Worm (Caenorhabditis elegans) whole organism, late embryonic: ENCODE data around the gene ets-6.

Source experiments
- ahr-1 ChIP-seq: sonication (generic microtip); optimal IDR thresholded peaks from 2 replicates; lab custom pipeline; 2016; ENCODE audit warnings: missing genetic modification characterization, missing compliant biosample characterization
- ama-1 ChIP-seq: fragments of 150-350 bp; optimal IDR thresholded peaks from 2 replicates; lab custom pipeline; 2014
- ceh-34 ChIP-seq: sonication (generic microtip); optimal IDR thresholded peaks from 2 replicates; lab custom pipeline; 2016; ENCODE audit warnings: mild to moderate bottlenecking, missing genetic modification characterization, missing compliant biosample characterization
- che-1 ChIP-seq: sonication (generic microtip); optimal IDR thresholded peaks from 2 replicates; lab custom pipeline; 2016; ENCODE audit warnings: mild to moderate bottlenecking, missing genetic modification characterization, missing compliant biosample characterization
- hlh-15 ChIP-seq: sonication (generic microtip); optimal IDR thresholded peaks from 2 replicates; lab custom pipeline; 2016; ENCODE audit warnings: missing genetic modification characterization, missing compliant biosample characterization
- hlh-30 ChIP-seq: sonication (generic microtip); optimal IDR thresholded peaks from 2 replicates; lab custom pipeline; 2017; ENCODE audit warnings: antibody characterized with exemption, missing genetic modification characterization, missing compliant biosample characterization; ENCODE audit not compliant: insufficient read depth
- nfya-1 ChIP-seq: sonication (generic microtip); optimal IDR thresholded peaks from 2 replicates; lab custom pipeline; 2017; ENCODE audit warnings: missing genetic modification characterization, mild to moderate bottlenecking, missing compliant biosample characterization, antibody characterized with exemption, moderate library complexity
- npax-4 ChIP-seq: sonication (generic microtip); optimal IDR thresholded peaks from 2 replicates; lab custom pipeline; 2016; ENCODE audit warnings: missing genetic modification characterization, missing compliant biosample characterization
- syd-9 ChIP-seq: sonication (generic microtip); optimal IDR thresholded peaks from 2 replicates; lab custom pipeline; 2016; ENCODE audit warnings: mild to moderate bottlenecking, missing genetic modification characterization, moderate library complexity, missing compliant biosample characterization
- tbx-2 ChIP-seq: sonication (generic microtip); optimal IDR thresholded peaks from 2 replicates; lab custom pipeline; 2016; ENCODE audit warnings: missing genetic modification characterization, missing compliant biosample characterization
- unc-42 ChIP-seq: sonication (generic microtip); optimal IDR thresholded peaks from 2 replicates; lab custom pipeline; 2016; ENCODE audit warnings: missing genotype, missing genetic modification characterization, missing compliant biosample characterization
- unc-55 ChIP-seq: sonication (generic microtip); optimal IDR thresholded peaks from 2 replicates; lab custom pipeline; 2017; ENCODE audit warnings: missing biosample characterization, missing genetic modification reagents, missing genetic modification characterization
- ztf-16 ChIP-seq: sonication (generic microtip); optimal IDR thresholded peaks from 2 replicates; lab custom pipeline; 2017; ENCODE audit warnings: missing genetic modification characterization, missing compliant biosample characterization

- TF ChIP-seq ahr-1 (tag; lab: Kevin White, UChicago) (no peak), hlh-30 (no peak), unc-42 (tag; lab: Kevin White, UChicago) (no peak), ama-1 (no peak), npax-4 (tag; lab: Kevin White, UChicago) (no peak), nfya-1 (no peak), syd-9 (no peak), ceh-34 (tag; lab: Kevin White, UChicago) (no peak), che-1 (tag; lab: Kevin White, UChicago) (no peak), tbx-2 (no peak), hlh-15 (tag; lab: Kevin White, UChicago) (no peak), unc-55 (GFP tag; lab: Kevin White, UChicago) (no peak), ztf-16 (tag; lab: Kevin White, UChicago) (no peak)
Observed at ce11 chrV:7548017-7548416, 32.3 kb downstream of the ets-6 start.
